Fruit fly (Drosophila melanogaster) Kc167 (cell line): ENCODE results near the gene CG6656.

Source experiments
- Myc ChIP-seq: fragments of >200 bp; optimal IDR thresholded peaks from 2 replicates; lab custom pipeline; 2017; ENCODE audit warnings: missing external identifiers
- Sin3A ChIP-seq: fragments of >200 bp; optimal IDR thresholded peaks from 2 replicates; lab custom pipeline; 2018; ENCODE audit warnings: missing external identifiers
- insv ChIP-seq: fragments of >200 bp; optimal IDR thresholded peaks from 3 replicates; lab custom pipeline; 2018; ENCODE audit warnings: missing external identifiers
- psq ChIP-seq: fragments of >200 bp; optimal IDR thresholded peaks from 2 replicates; lab custom pipeline; 2017; ENCODE audit warnings: missing external identifiers
- ttk ChIP-seq: sonication (Bioruptor generic); optimal IDR thresholded peaks from 2 replicates; lab custom pipeline; 2017; ENCODE audit warnings: missing external identifiers

DNA sequence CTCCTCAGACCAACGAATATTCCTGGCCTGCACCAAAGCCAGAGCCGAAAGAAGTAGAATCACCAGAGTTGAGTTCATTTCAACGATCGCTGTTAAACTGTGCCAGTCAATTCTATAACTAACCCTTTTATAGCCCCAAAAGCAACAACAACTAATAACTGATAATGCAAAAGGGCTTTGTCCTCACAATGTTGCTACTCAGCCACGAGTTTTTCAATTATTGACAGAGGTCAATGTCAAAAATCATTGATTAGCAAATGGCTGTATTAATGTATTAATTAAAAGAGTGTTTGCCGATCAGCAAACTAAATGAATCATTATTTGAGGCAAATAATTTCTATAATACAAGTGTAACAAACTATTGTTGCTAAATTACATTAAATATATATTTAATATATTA is 9.3 kb downstream of the CG6656 start, which contains the start of gene fit:
- TF ChIP-seq psq (lab: Kevin White, UChicago) (no peak), Sin3A (lab: Kevin White, UChicago) (no peak), ttk (no peak), Myc (lab: Kevin White, UChicago) (no peak), insv (lab: Kevin White, UChicago) (no peak)
